Fruit fly (Drosophila melanogaster): ENCODE measurements around the gene KP78b.

DNA sequence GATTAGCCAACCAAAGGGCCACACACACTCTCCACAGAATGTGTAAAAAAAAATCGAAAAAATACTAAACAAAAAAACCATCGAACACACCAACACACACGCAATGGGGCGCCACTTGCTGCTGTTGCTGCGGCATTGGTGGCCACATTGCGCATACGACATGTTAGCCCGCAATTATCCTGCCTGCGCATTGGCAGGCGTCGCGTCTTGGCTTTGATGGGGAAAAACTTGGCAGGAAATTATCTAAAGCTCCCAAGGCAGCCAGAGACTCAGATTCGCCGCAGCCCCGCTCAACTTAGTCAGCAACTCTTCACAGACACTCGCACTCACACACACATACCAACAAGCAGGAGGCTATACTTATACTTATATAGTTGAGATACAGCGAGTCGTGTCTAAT, 15.8 kb downstream of the KP78b start:
- TF ChIP-seq psq (optimal IDR thresholded peaks at IDR 0.05) = no peak
- no peak for TF ChIP-seq pan (optimal IDR thresholded peaks at IDR 0.05)
- no peak for TF ChIP-seq Dll (optimal IDR thresholded peaks at IDR 0.05)
- TF ChIP-seq EcR (GFP tag; optimal IDR thresholded peaks at IDR 0.05) = no peak
- TF ChIP-seq usp (GFP tag; optimal IDR thresholded peaks at IDR 0.05) = no peak
- no peak for TF ChIP-seq CG8478 (optimal IDR thresholded peaks at IDR 0.05)
